Fruit fly (Drosophila melanogaster) whole organism, embryonic: ENCODE results near the gene Rfx.

Experiments used
- Abd-B ChIP-seq: fragments of 200-800 bp; sonication (Bioruptor generic); optimal IDR thresholded peaks from 2 replicates; lab custom pipeline; 2018; ENCODE audit warnings: missing biosample characterization, mild to moderate bottlenecking, missing genetic modification characterization, moderate library complexity
- BEAF-32 ChIP-seq: fragments of 200-800 bp; sonication (Bioruptor generic); optimal IDR thresholded peaks from 3 replicates; lab custom pipeline; 2017; ENCODE audit warnings: missing biosample characterization, missing genetic modification characterization, mild to moderate bottlenecking, moderate library complexity, missing genetic modification reagents
- Bteb2 ChIP-seq: fragments of 200-800 bp; sonication (Bioruptor generic); optimal IDR thresholded peaks from 2 replicates; lab custom pipeline; 2016; ENCODE audit warnings: missing biosample characterization, missing genetic modification characterization
- CG10321 ChIP-seq: fragments of 200-800 bp; sonication (Bioruptor generic); IDR thresholded peaks from 2 replicates; pipeline ENCODE4 v1.3.6; 2022; ENCODE audit warnings: missing biosample characterization, missing genetic modification characterization
- CG11085 ChIP-seq: fragments of 200-800 bp; sonication (Bioruptor generic); IDR thresholded peaks from 2 replicates; pipeline ENCODE4 v1.3.6; 2022; ENCODE audit warnings: missing biosample characterization, missing genetic modification characterization
- CG11504 ChIP-seq: fragments of 200-800 bp; sonication (Bioruptor generic); optimal IDR thresholded peaks from 3 replicates; lab custom pipeline; 2019; ENCODE audit warnings: missing biosample characterization, mild to moderate bottlenecking, missing genetic modification characterization, moderate library complexity
- CG12155 ChIP-seq: fragments of 200-800 bp; sonication (Bioruptor generic); optimal IDR thresholded peaks from 3 replicates; lab custom pipeline; 2016; ENCODE audit warnings: missing biosample characterization, missing genetic modification characterization
- CG13775 ChIP-seq: fragments of 200-800 bp; sonication (Bioruptor generic); optimal IDR thresholded peaks from 3 replicates; lab custom pipeline; 2017; ENCODE audit warnings: missing biosample characterization, mild to moderate bottlenecking, missing genetic modification characterization
- CG14710 ChIP-seq: fragments of 200-800 bp; sonication (Bioruptor generic); optimal IDR thresholded peaks from 3 replicates; lab custom pipeline; 2019; ENCODE audit warnings: missing biosample characterization, mild to moderate bottlenecking, missing genetic modification characterization, moderate library complexity
- CG17328 ChIP-seq: fragments of 200-800 bp; sonication (Bioruptor generic); IDR thresholded peaks from 2 replicates; pipeline ENCODE4 v1.3.6; 2022; ENCODE audit warnings: missing biosample characterization, missing genetic modification characterization
- CG17802 ChIP-seq: fragments of 200-800 bp; sonication (Bioruptor generic); optimal IDR thresholded peaks from 2 replicates; lab custom pipeline; 2018; ENCODE audit warnings: missing biosample characterization, mild to moderate bottlenecking, missing genetic modification characterization, moderate library complexity
- CG31224 ChIP-seq: fragments of 200-800 bp; sonication (Bioruptor generic); IDR thresholded peaks from 2 replicates; pipeline ENCODE4 v1.3.6; 2022; ENCODE audit warnings: missing biosample characterization, missing genetic modification characterization
- CG3163 ChIP-seq: fragments of 200-800 bp; sonication (Bioruptor generic); optimal IDR thresholded peaks from 3 replicates; lab custom pipeline; 2016; ENCODE audit warnings: missing biosample characterization, missing genetic modification characterization
- CG34224 ChIP-seq: fragments of 200-800 bp; sonication (Bioruptor generic); IDR thresholded peaks from 3 replicates; pipeline ENCODE4 v1.3.6; 2022; ENCODE audit warnings: missing biosample characterization, missing genetic modification characterization; ENCODE audit not compliant: partially characterized antibody
- CG34376 ChIP-seq: fragments of 200-800 bp; sonication (Bioruptor generic); optimal IDR thresholded peaks from 2 replicates; lab custom pipeline; 2018; ENCODE audit warnings: missing biosample characterization, mild to moderate bottlenecking, missing genetic modification characterization
- CG4730 ChIP-seq: fragments of 200-800 bp; sonication (Bioruptor generic); IDR thresholded peaks from 2 replicates; pipeline ENCODE4 v1.3.6; 2022; ENCODE audit warnings: missing biosample characterization, missing genetic modification characterization
- CG6175 ChIP-seq: fragments of 200-800 bp; sonication (Bioruptor generic); IDR thresholded peaks from 3 replicates; pipeline ENCODE4 v1.3.6; 2022; ENCODE audit warnings: missing biosample characterization, missing genetic modification characterization
- CG6254 ChIP-seq: fragments of 200-800 bp; sonication (Bioruptor generic); optimal IDR thresholded peaks from 3 replicates; lab custom pipeline; 2017; ENCODE audit warnings: mild to moderate bottlenecking, missing biosample characterization, missing genetic modification reagents, missing genetic modification characterization
- CG7963 ChIP-seq: fragments of 200-800 bp; sonication (Bioruptor generic); IDR thresholded peaks from 3 replicates; pipeline ENCODE4 v1.3.6; 2022; ENCODE audit warnings: missing biosample characterization, missing genetic modification characterization; ENCODE audit not compliant: partially characterized antibody
- CkIIα-i1 ChIP-seq: fragments of 200-800 bp; sonication (Bioruptor generic); IDR thresholded peaks from 2 replicates; pipeline ENCODE4 v1.3.6; 2022; ENCODE audit warnings: missing biosample characterization, missing genetic modification characterization
- Doc2 ChIP-seq: fragments of 200-800 bp; sonication (Bioruptor generic); IDR thresholded peaks from 2 replicates; pipeline ENCODE4 v1.3.6; 2022; ENCODE audit warnings: missing biosample characterization, missing genetic modification characterization
- ERR ChIP-seq: fragments of 200-800 bp; sonication (Bioruptor generic); optimal IDR thresholded peaks from 2 replicates; lab custom pipeline; 2016; ENCODE audit warnings: missing biosample characterization, missing genetic modification characterization
- Ets97D ChIP-seq: fragments of 200-800 bp; sonication (Bioruptor generic); optimal IDR thresholded peaks from 3 replicates; lab custom pipeline; 2016; ENCODE audit warnings: missing biosample characterization, missing genetic modification characterization
- Fer1 ChIP-seq: fragments of 200-800 bp; sonication (Bioruptor generic); optimal IDR thresholded peaks from 2 replicates; lab custom pipeline; 2017; ENCODE audit warnings: missing biosample characterization, mild to moderate bottlenecking, missing genetic modification characterization
- NfI ChIP-seq: fragments of 200-800 bp; sonication (Bioruptor generic); optimal IDR thresholded peaks from 3 replicates; lab custom pipeline; 2018; ENCODE audit warnings: missing biosample characterization, mild to moderate bottlenecking, missing genetic modification characterization, moderate library complexity
- Poxn ChIP-seq: fragments of 200-800 bp; sonication (Bioruptor generic); IDR thresholded peaks from 2 replicates; pipeline ENCODE4 v1.3.6; 2022; ENCODE audit warnings: missing biosample characterization, missing genetic modification characterization
- aop ChIP-seq: fragments of 200-800 bp; sonication (Bioruptor generic); IDR thresholded peaks from 2 replicates; pipeline ENCODE4 v1.3.6; 2022; ENCODE audit warnings: missing biosample characterization, missing genetic modification characterization
- ara ChIP-seq: fragments of 200-800 bp; sonication (Bioruptor generic); IDR thresholded peaks from 2 replicates; pipeline ENCODE4 v1.3.6; 2022; ENCODE audit warnings: missing biosample characterization, missing genetic modification characterization
- ase ChIP-seq: fragments of 200-800 bp; sonication (Bioruptor generic); IDR thresholded peaks from 3 replicates; pipeline ENCODE4 v1.3.6; 2022; ENCODE audit warnings: missing biosample characterization, missing genetic modification characterization
- bbx ChIP-seq: fragments of 200-800 bp; sonication (Bioruptor generic); IDR thresholded peaks from 2 replicates; pipeline ENCODE4 v1.3.6; 2022; ENCODE audit warnings: missing biosample characterization, missing genetic modification characterization; ENCODE audit not compliant: partially characterized antibody
- bigmax ChIP-seq: fragments of 200-800 bp; sonication (Bioruptor generic); optimal IDR thresholded peaks from 2 replicates; lab custom pipeline; 2018; ENCODE audit warnings: missing biosample characterization, mild to moderate bottlenecking, missing genetic modification characterization
- bowl ChIP-seq: fragments of 200-800 bp; sonication (Bioruptor generic); IDR thresholded peaks from 2 replicates; pipeline ENCODE4 v1.3.6; 2022; ENCODE audit warnings: missing biosample characterization, missing genetic modification characterization
- btn ChIP-seq: fragments of 200-800 bp; sonication (Bioruptor generic); optimal IDR thresholded peaks from 2 replicates; lab custom pipeline; 2016; ENCODE audit warnings: missing biosample characterization, missing genetic modification characterization
- insv ChIP-seq, 2 experiments: fragments of 200-800 bp; sonication (Bioruptor generic); optimal IDR thresholded peaks; 3 replicates each; lab custom pipeline; 2016 to 2018; ENCODE audit warnings: missing biosample characterization in 2 of 2, missing genetic modification characterization in 2 of 2
- kni ChIP-seq: fragments of 200-800 bp; sonication (Bioruptor generic); optimal IDR thresholded peaks from 3 replicates; lab custom pipeline; 2017; ENCODE audit warnings: mild to moderate bottlenecking, missing biosample characterization, missing genetic modification reagents, missing genetic modification characterization
- lola ChIP-seq, 3 experiments: fragments of >200 bp in 2 of 3; fragments of 200-800 bp in 1 of 3; sonication (Bioruptor generic) in 1 of 3; optimal IDR thresholded peaks; 2 replicates each; lab custom pipeline; 2017 to 2019; ENCODE audit warnings: missing biosample characterization in 3 of 3, missing genetic modification characterization in 3 of 3, mild to moderate bottlenecking in 1 of 3, moderate library complexity in 1 of 3
- lov ChIP-seq, 2 experiments: fragments of 200-800 bp in 1 of 2; fragments of >200 bp in 1 of 2; sonication (Bioruptor generic) in 1 of 2; IDR thresholded peaks in 1 of 2; optimal IDR thresholded peaks in 1 of 2; 2 replicates in 1 of 2; 3 replicates in 1 of 2; pipeline versions ENCODE4 v1.3.6 to Lab custom; 2017 to 2022; ENCODE audit warnings: missing biosample characterization in 1 of 2, missing genetic modification characterization in 1 of 2
- mam ChIP-seq: fragments of 200-800 bp; sonication (Bioruptor generic); optimal IDR thresholded peaks from 3 replicates; lab custom pipeline; 2016; ENCODE audit warnings: missing biosample characterization, missing genetic modification characterization
- nerfin-2 ChIP-seq: fragments of 200-800 bp; sonication (Bioruptor generic); IDR thresholded peaks from 2 replicates; pipeline ENCODE4 v1.3.6; 2022; ENCODE audit warnings: missing biosample characterization, missing genetic modification characterization; ENCODE audit not compliant: partially characterized antibody
- nmo ChIP-seq: fragments of 200-800 bp; sonication (Bioruptor generic); optimal IDR thresholded peaks from 2 replicates; lab custom pipeline; 2018; ENCODE audit warnings: missing biosample characterization, mild to moderate bottlenecking, missing genetic modification characterization, moderate library complexity
- repo ChIP-seq: fragments of 200-800 bp; sonication (Bioruptor generic); optimal IDR thresholded peaks from 2 replicates; lab custom pipeline; 2016; ENCODE audit warnings: missing biosample characterization, missing genetic modification characterization
- sens-2 ChIP-seq: fragments of 200-800 bp; sonication (Bioruptor generic); IDR thresholded peaks from 2 replicates; pipeline ENCODE4 v1.3.6; 2022; ENCODE audit warnings: missing biosample characterization, missing genetic modification characterization
- seq ChIP-seq: fragments of 200-800 bp; sonication (Bioruptor generic); IDR thresholded peaks from 2 replicates; pipeline ENCODE4 v1.3.6; 2022; ENCODE audit warnings: missing biosample characterization, missing genetic modification characterization
- sim ChIP-seq: fragments of 200-800 bp; sonication (Bioruptor generic); IDR thresholded peaks from 2 replicates; pipeline ENCODE4 v1.3.6; 2022; ENCODE audit warnings: missing biosample characterization, missing genetic modification characterization
- sug ChIP-seq: fragments of 200-800 bp; optimal IDR thresholded peaks from 2 replicates; lab custom pipeline; 2019; ENCODE audit warnings: missing biosample characterization, mild to moderate bottlenecking, missing genetic modification characterization, moderate library complexity
- tll ChIP-seq, 2 experiments: fragments of 200-800 bp in 1 of 2; fragments of >200 bp in 1 of 2; sonication (Bioruptor generic) in 1 of 2; optimal IDR thresholded peaks; 2 replicates each; lab custom pipeline; 2017 to 2019; ENCODE audit warnings: missing biosample characterization in 2 of 2, missing genetic modification characterization in 2 of 2, mild to moderate bottlenecking in 1 of 2, moderate library complexity in 1 of 2
- wdn ChIP-seq: fragments of 200-800 bp; sonication (Bioruptor generic); IDR thresholded peaks from 2 replicates; pipeline ENCODE4 v1.3.6; 2022; ENCODE audit warnings: missing biosample characterization, missing genetic modification characterization
- wek ChIP-seq: fragments of 200-800 bp; sonication (Bioruptor generic); optimal IDR thresholded peaks from 3 replicates; lab custom pipeline; 2018; ENCODE audit warnings: missing biosample characterization, mild to moderate bottlenecking, missing genetic modification characterization, moderate library complexity

Gene Rfx

DNA sequence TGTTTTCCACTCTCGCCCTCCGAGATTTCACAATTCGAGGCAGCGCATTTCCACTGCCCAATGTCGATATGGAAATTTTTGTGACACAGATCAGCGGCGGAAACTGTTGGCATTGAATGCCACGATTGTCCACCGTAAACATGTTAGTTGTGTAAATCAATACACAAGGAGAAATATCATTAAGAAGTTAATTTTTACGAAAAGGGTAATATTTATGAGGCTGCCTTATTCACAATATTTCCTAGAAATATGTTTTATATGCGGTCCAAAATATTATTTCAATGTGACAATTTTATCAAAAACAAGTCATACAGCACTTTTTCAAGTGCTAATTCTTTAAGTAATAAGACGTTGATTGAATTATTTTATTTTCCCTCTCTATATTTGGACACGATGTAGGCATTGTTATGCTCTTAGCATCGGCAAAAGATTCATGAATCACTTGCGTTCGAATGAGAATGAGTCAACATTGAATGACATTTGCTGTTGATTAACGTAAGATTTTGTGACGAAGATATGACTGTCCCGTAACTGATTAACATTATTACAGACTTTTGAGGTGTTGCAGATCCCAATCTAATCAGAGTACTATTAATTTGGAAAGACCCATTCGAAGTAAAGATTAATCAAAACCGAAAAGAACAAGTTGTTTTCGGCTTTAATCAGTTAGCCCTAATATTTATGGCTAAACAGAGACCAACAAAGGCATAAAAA lies 15.9 kb upstream of the Rfx start (continued):
- TF ChIP-seq CG17802 (tag; lab: Kevin White, UChicago) (no peak), ase (peak; percentile 84), ara (GFP tag; lab: Robert Waterston, UW) (peak; percentile 64; the same call in 1 of the 2 replicates), CG34224 (GFP tag; lab: Robert Waterston, UW) (no peak), wek (peak; percentile 60), ERR (peak; percentile 48), btn (peak; percentile 52), tll (GFP tag; optimal IDR thresholded peaks at IDR 0.05; lab: Kevin White, UChicago) (no peak), nerfin-2 (GFP tag; lab: Robert Waterston, UW) (no peak), seq (GFP tag; lab: Robert Waterston, UW) (peak; percentile 93), NfI (GFP tag; lab: Kevin White, UChicago) (peak; percentile 87), bigmax (GFP tag; lab: Kevin White, UChicago) (no peak), sug (peak; percentile 93), CG12155 (peak; percentile 65), lola (GFP tag; optimal IDR thresholded peaks at IDR 0.05; lab: Kevin White, UChicago) (peak in 1 of 3 experiments; percentile 57), Doc2 (GFP tag; lab: Robert Waterston, UW) (no peak), nmo (GFP tag; lab: Kevin White, UChicago) (peak; percentile 87), bbx (GFP tag; lab: Robert Waterston, UW) (no peak), CG6175 (GFP tag; lab: Robert Waterston, UW) (no peak; the same call in 2 of the 3 replicates), sim (GFP tag; lab: Robert Waterston, UW) (peak; percentile 70; the same call in 1 of the 2 replicates), BEAF-32 (no peak), sens-2 (peak; percentile 61), CG11085 (peak; percentile 54; the same call in 1 of the 2 replicates), aop (GFP tag; lab: Robert Waterston, UW) (no peak), mam (peak; percentile 80), CG14710 (tag; lab: Kevin White, UChicago) (peak; percentile 44), CG17328 (GFP tag; lab: Robert Waterston, UW) (peak; percentile 84), CkIIα-i1 (no peak), CG13775 (GFP tag; lab: Kevin White, UChicago) (peak; percentile 72), wdn (peak; percentile 80), insv (GFP tag; optimal IDR thresholded peaks at IDR 0.05; lab: Kevin White, UChicago) (peak in 1 of 2 experiments; percentile 38), Poxn (GFP tag; lab: Robert Waterston, UW) (no peak), Abd-B (GFP tag; lab: Kevin White, UChicago) (peak; percentile 77), CG11504 (tag; lab: Kevin White, UChicago) (peak; percentile 86), Fer1 (GFP tag; lab: Kevin White, UChicago) (peak; percentile 76), CG34376 (peak; percentile 14), Bteb2 (peak; percentile 79), CG6254 (GFP tag; lab: Kevin White, UChicago) (no peak), CG31224 (GFP tag; lab: Robert Waterston, UW) (peak; percentile 68), kni (peak; percentile 57), repo (GFP tag; lab: Kevin White, UChicago) (peak; percentile 76), CG4730 (GFP tag; lab: Robert Waterston, UW) (peak; percentile 75), CG3163 (peak; percentile 56), CG10321 (GFP tag; lab: Robert Waterston, UW) (peak; percentile 75; the same call in 1 of the 2 replicates), Ets97D (GFP tag; lab: Kevin White, UChicago) (peak; percentile 44), CG7963 (GFP tag; lab: Robert Waterston, UW) (no peak), bowl (GFP tag; lab: Robert Waterston, UW) (peak; percentile 86), lov (optimal IDR thresholded peaks at IDR 0.05; lab: Kevin White, UChicago) (no peak), lov (GFP tag; IDR thresholded peaks at IDR 0.05; lab: Robert Waterston, UW) (peak; percentile 77; the same call in 2 of the 3 replicates)
